Fruit fly (Drosophila melanogaster) whole organism, prepupa: Measurements from ENCODE around the gene cup.

Experiments
- Blimp-1 ChIP-seq: fragments of 200-800 bp; sonication (Bioruptor generic); optimal IDR thresholded peaks from 3 replicates; lab custom pipeline; 2017; ENCODE audit warnings: missing biosample characterization, missing genetic modification characterization, mild to moderate bottlenecking, moderate library complexity, missing genetic modification reagents
- CG10631 ChIP-seq: fragments of 200-800 bp; sonication (Bioruptor generic); optimal IDR thresholded peaks from 2 replicates; lab custom pipeline; 2016; ENCODE audit warnings: missing biosample characterization, missing genetic modification characterization
- CG11294 ChIP-seq: fragments of 200-800 bp; sonication (Bioruptor generic); IDR thresholded peaks from 2 replicates; pipeline ENCODE4 v1.3.6; 2022; ENCODE audit warnings: missing biosample characterization, missing genetic modification characterization
- CG11902 ChIP-seq: fragments of 200-800 bp; sonication (Bioruptor generic); optimal IDR thresholded peaks from 3 replicates; lab custom pipeline; 2016; ENCODE audit warnings: missing biosample characterization, missing genetic modification characterization
- CG15336 ChIP-seq: fragments of 200-800 bp; sonication (Bioruptor generic); IDR thresholded peaks from 2 replicates; pipeline ENCODE4 v1.3.6; 2022; ENCODE audit warnings: missing biosample characterization, missing genetic modification characterization
- CG1621 ChIP-seq: fragments of 200-800 bp; sonication (Bioruptor generic); optimal IDR thresholded peaks from 3 replicates; lab custom pipeline; 2018; ENCODE audit warnings: missing biosample characterization, mild to moderate bottlenecking, missing genetic modification characterization
- CG16779 ChIP-seq: fragments of 200-800 bp; sonication (Bioruptor generic); optimal IDR thresholded peaks from 3 replicates; lab custom pipeline; 2017; ENCODE audit warnings: missing biosample characterization, mild to moderate bottlenecking, missing genetic modification characterization
- CG31627 ChIP-seq: fragments of 200-800 bp; sonication (Bioruptor generic); optimal IDR thresholded peaks from 3 replicates; lab custom pipeline; 2016; ENCODE audit warnings: missing biosample characterization, missing genetic modification characterization
- CG32006 ChIP-seq: fragments of 200-800 bp; sonication (Bioruptor generic); optimal IDR thresholded peaks from 3 replicates; lab custom pipeline; 2017; ENCODE audit warnings: missing biosample characterization, mild to moderate bottlenecking, missing genetic modification characterization
- CG34406 ChIP-seq: fragments of 200-800 bp; sonication (Bioruptor generic); optimal IDR thresholded peaks from 3 replicates; lab custom pipeline; 2016; ENCODE audit warnings: missing biosample characterization, missing genetic modification characterization
- CG3919 ChIP-seq: fragments of 200-800 bp; sonication (Bioruptor generic); optimal IDR thresholded peaks from 3 replicates; lab custom pipeline; 2016; ENCODE audit warnings: missing biosample characterization, missing genetic modification characterization
- CG4318 ChIP-seq: fragments of 200-800 bp; sonication (Bioruptor generic); optimal IDR thresholded peaks from 3 replicates; lab custom pipeline; 2017; ENCODE audit warnings: missing biosample characterization, mild to moderate bottlenecking, missing genetic modification characterization
- CG6163 ChIP-seq: fragments of 200-800 bp; sonication (Bioruptor generic); IDR thresholded peaks from 3 replicates; pipeline ENCODE4 v1.3.6; 2022; ENCODE audit warnings: missing biosample characterization, missing genetic modification characterization
- CG6276 ChIP-seq: fragments of 200-800 bp; sonication (Bioruptor generic); optimal IDR thresholded peaks from 2 replicates; lab custom pipeline; 2017; ENCODE audit warnings: missing biosample characterization, mild to moderate bottlenecking, missing genetic modification characterization
- CG6792 ChIP-seq: fragments of 200-800 bp; sonication (Bioruptor generic); optimal IDR thresholded peaks from 3 replicates; lab custom pipeline; 2016; ENCODE audit warnings: missing biosample characterization, missing genetic modification characterization
- CG6854 ChIP-seq: fragments of 200-800 bp; sonication (Bioruptor generic); optimal IDR thresholded peaks from 2 replicates; lab custom pipeline; 2017; ENCODE audit warnings: missing biosample characterization, mild to moderate bottlenecking, missing genetic modification characterization
- CG8119 ChIP-seq: fragments of 200-800 bp; sonication (Bioruptor generic); IDR thresholded peaks from 3 replicates; pipeline ENCODE4 v1.3.6; 2022; ENCODE audit warnings: missing biosample characterization, missing genetic modification characterization
- CG8319 ChIP-seq: fragments of 200-800 bp; sonication (Bioruptor generic); optimal IDR thresholded peaks from 3 replicates; lab custom pipeline; 2016; ENCODE audit warnings: missing biosample characterization, missing genetic modification characterization
- CG8632 ChIP-seq: fragments of 200-800 bp; sonication (Bioruptor generic); optimal IDR thresholded peaks from 3 replicates; lab custom pipeline; 2016; ENCODE audit warnings: missing biosample characterization, missing genetic modification characterization
- Eip75B ChIP-seq: fragments of 200-800 bp; sonication (Bioruptor generic); optimal IDR thresholded peaks from 3 replicates; lab custom pipeline; 2016; ENCODE audit warnings: missing biosample characterization, missing genetic modification characterization
- Eip78C ChIP-seq: fragments of 200-800 bp; sonication (Bioruptor generic); peaks from one replicate; lab custom pipeline; 2016; ENCODE audit warnings: missing biosample characterization, missing genetic modification characterization
- Eip93F ChIP-seq: fragments of 200-800 bp; sonication (Bioruptor generic); optimal IDR thresholded peaks from 2 replicates; lab custom pipeline; 2016; ENCODE audit warnings: missing biosample characterization, mild to moderate bottlenecking, missing genetic modification characterization
- Ets21C ChIP-seq: fragments of 200-800 bp; sonication (Bioruptor generic); optimal IDR thresholded peaks from 3 replicates; lab custom pipeline; 2016; ENCODE audit warnings: missing biosample characterization, missing genetic modification characterization
- Ets96B ChIP-seq: fragments of 200-800 bp; optimal IDR thresholded peaks from 2 replicates; lab custom pipeline; 2019; ENCODE audit warnings: missing biosample characterization, mild to moderate bottlenecking, missing genetic modification characterization, moderate library complexity
- Hr38 ChIP-seq: sonication (Bioruptor generic); optimal IDR thresholded peaks from 2 replicates; lab custom pipeline; 2016; ENCODE audit warnings: missing biosample characterization, missing genetic modification characterization
- Hr39 ChIP-seq: fragments of 200-800 bp; sonication (Bioruptor generic); optimal IDR thresholded peaks from 2 replicates; lab custom pipeline; 2016; ENCODE audit warnings: missing biosample characterization, missing genetic modification characterization
- Lpt ChIP-seq: fragments of 200-800 bp; sonication (Bioruptor generic); optimal IDR thresholded peaks from 3 replicates; lab custom pipeline; 2016; ENCODE audit warnings: missing biosample characterization, missing genetic modification characterization
- OdsH ChIP-seq: fragments of 200-800 bp; sonication (Bioruptor generic); optimal IDR thresholded peaks from 3 replicates; lab custom pipeline; 2016; ENCODE audit warnings: missing biosample characterization, missing genetic modification characterization
- Smox ChIP-seq: fragments of 200-800 bp; sonication (Bioruptor generic); optimal IDR thresholded peaks from 3 replicates; lab custom pipeline; 2016; ENCODE audit warnings: missing biosample characterization, missing genetic modification characterization
- Sox102F ChIP-seq: fragments of 200-800 bp; sonication (Bioruptor generic); optimal IDR thresholded peaks from 2 replicates; lab custom pipeline; 2016; ENCODE audit warnings: missing biosample characterization, mild to moderate bottlenecking, missing genetic modification characterization
- Sox14 ChIP-seq: fragments of 200-800 bp; sonication (Bioruptor generic); optimal IDR thresholded peaks from 3 replicates; lab custom pipeline; 2016; ENCODE audit warnings: missing biosample characterization, missing genetic modification characterization
- acj6 ChIP-seq: fragments of 200-800 bp; sonication (Bioruptor generic); optimal IDR thresholded peaks from 3 replicates; lab custom pipeline; 2016; ENCODE audit warnings: missing biosample characterization, missing genetic modification characterization
- cyc ChIP-seq: fragments of 200-800 bp; sonication (Bioruptor generic); optimal IDR thresholded peaks from 3 replicates; lab custom pipeline; 2016; ENCODE audit warnings: missing biosample characterization, missing genetic modification characterization
- dac ChIP-seq: fragments of 200-800 bp; sonication (Bioruptor generic); optimal IDR thresholded peaks from 2 replicates; lab custom pipeline; 2017; ENCODE audit warnings: missing biosample characterization, mild to moderate bottlenecking, missing genetic modification characterization
- dsx ChIP-seq: fragments of 200-800 bp; optimal IDR thresholded peaks from 3 replicates; lab custom pipeline; 2019; ENCODE audit warnings: missing biosample characterization, mild to moderate bottlenecking, missing genetic modification characterization, moderate library complexity; ENCODE audit not compliant: poor library complexity, severe bottlenecking
- eg ChIP-seq: fragments of 200-800 bp; sonication (Bioruptor generic); IDR thresholded peaks from 3 replicates; pipeline ENCODE4 v1.3.6; 2022; ENCODE audit warnings: missing biosample characterization, missing genetic modification characterization
- esn ChIP-seq: fragments of 200-800 bp; sonication (Bioruptor generic); optimal IDR thresholded peaks from 2 replicates; lab custom pipeline; 2016; ENCODE audit warnings: missing biosample characterization, mild to moderate bottlenecking, missing genetic modification characterization, moderate library complexity
- fd59A ChIP-seq: fragments of 200-800 bp; sonication (Bioruptor generic); optimal IDR thresholded peaks from 2 replicates; lab custom pipeline; 2017; ENCODE audit warnings: missing biosample characterization, mild to moderate bottlenecking, missing genetic modification characterization, missing genetic modification reagents
- fd85E ChIP-seq: fragments of 200-800 bp; sonication (Bioruptor generic); optimal IDR thresholded peaks from 3 replicates; lab custom pipeline; 2016; ENCODE audit warnings: missing biosample characterization, missing genetic modification characterization
- net ChIP-seq: fragments of 200-800 bp; sonication (Bioruptor generic); optimal IDR thresholded peaks from 3 replicates; lab custom pipeline; 2016; ENCODE audit warnings: missing biosample characterization, missing genetic modification characterization
- pdm3 ChIP-seq: fragments of 200-800 bp; sonication (Bioruptor generic); optimal IDR thresholded peaks from 3 replicates; lab custom pipeline; 2016; ENCODE audit warnings: missing biosample characterization, missing genetic modification characterization
- salr ChIP-seq, 2 experiments: fragments of 200-800 bp; sonication (Bioruptor generic); optimal IDR thresholded peaks; 3 replicates each; lab custom pipeline; 2016 to 2018; ENCODE audit warnings: missing biosample characterization in 2 of 2, missing genetic modification characterization in 2 of 2, mild to moderate bottlenecking in 1 of 2
- spab ChIP-seq: fragments of 200-800 bp; sonication (Bioruptor generic); optimal IDR thresholded peaks from 2 replicates; lab custom pipeline; 2017; ENCODE audit warnings: missing biosample characterization, mild to moderate bottlenecking, missing genetic modification characterization, missing genetic modification reagents
- ss ChIP-seq, 2 experiments: fragments of 200-800 bp; sonication (Bioruptor generic); optimal IDR thresholded peaks; 2 replicates in 1 of 2; 3 replicates in 1 of 2; lab custom pipeline; 2017 to 2018; ENCODE audit warnings: mild to moderate bottlenecking in 2 of 2, missing biosample characterization in 2 of 2, missing genetic modification characterization in 2 of 2, moderate library complexity in 1 of 2
- svp ChIP-seq: fragments of 200-800 bp; sonication (Bioruptor generic); peaks from one replicate; lab custom pipeline; 2016; ENCODE audit warnings: missing biosample characterization, missing genetic modification characterization
- topi ChIP-seq: fragments of 200-800 bp; sonication (Bioruptor generic); optimal IDR thresholded peaks from 3 replicates; lab custom pipeline; 2016; ENCODE audit warnings: missing biosample characterization, missing genetic modification characterization
- vri ChIP-seq: fragments of 200-800 bp; sonication (Bioruptor generic); optimal IDR thresholded peaks from 3 replicates; lab custom pipeline; 2016; ENCODE audit warnings: missing biosample characterization, mild to moderate bottlenecking, missing genetic modification characterization

The cup gene

DNA sequence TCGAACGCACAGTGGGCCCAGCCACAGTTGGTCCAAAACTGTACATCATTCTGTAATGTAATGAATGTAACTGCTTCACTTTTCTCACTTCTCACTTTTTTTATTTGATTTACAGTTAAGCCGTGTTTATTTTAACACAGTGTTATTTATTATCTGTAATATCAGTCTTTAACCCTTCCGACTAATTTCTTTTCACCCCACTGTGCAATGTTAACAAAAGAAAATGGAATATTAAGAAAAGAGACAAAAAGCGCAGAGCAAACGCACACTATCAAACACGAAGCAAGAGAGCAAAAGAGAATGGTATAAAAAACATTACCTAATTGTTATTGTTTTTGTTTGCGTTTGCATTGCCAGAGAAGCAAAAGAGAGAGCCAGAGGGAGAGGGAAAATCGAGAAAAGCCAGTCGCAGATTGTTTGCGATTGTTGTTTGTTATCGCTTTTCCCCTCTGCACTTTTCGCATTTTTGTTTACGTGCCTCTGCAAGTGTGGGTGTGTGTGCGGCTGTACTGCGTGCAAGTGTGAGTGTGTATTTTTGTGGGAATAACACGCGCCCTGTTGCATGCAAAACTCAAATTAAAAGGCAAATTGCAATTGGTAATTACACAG lies 16.3 kb upstream of the cup start (continued):
- TF ChIP-seq CG1621 (tag; lab: Kevin White, UChicago), result peak; percentile 90
- TF ChIP-seq eg (GFP tag; lab: Robert Waterston, UW), result peak; percentile 99
- peak; percentile 76 for TF ChIP-seq CG6854 (GFP tag; lab: Kevin White, UChicago)
- TF ChIP-seq Ets21C (GFP tag; lab: Kevin White, UChicago), result peak; percentile 92
- peak; percentile 56 for TF ChIP-seq Eip93F
- TF ChIP-seq CG11902, result peak; percentile 77
- peak; percentile 97 for TF ChIP-seq Sox102F (GFP tag; lab: Kevin White, UChicago)
- peak; percentile 84 for TF ChIP-seq CG8319 (GFP tag; lab: Kevin White, UChicago)
- TF ChIP-seq CG11294 (GFP tag; lab: Robert Waterston, UW), result peak; percentile 96
- peak; percentile 96 for TF ChIP-seq CG6163 (GFP tag; lab: Robert Waterston, UW)
- TF ChIP-seq Blimp-1, result peak; percentile 77
- peak; percentile 98 for TF ChIP-seq vri (GFP tag; lab: Kevin White, UChicago)
- peak; percentile 89 for TF ChIP-seq Hr38 (GFP tag; lab: Kevin White, UChicago)
- TF ChIP-seq fd59A (GFP tag; lab: Kevin White, UChicago), result peak; percentile 73
- peak; percentile 93 for TF ChIP-seq fd85E (GFP tag; lab: Kevin White, UChicago)

DNA sequence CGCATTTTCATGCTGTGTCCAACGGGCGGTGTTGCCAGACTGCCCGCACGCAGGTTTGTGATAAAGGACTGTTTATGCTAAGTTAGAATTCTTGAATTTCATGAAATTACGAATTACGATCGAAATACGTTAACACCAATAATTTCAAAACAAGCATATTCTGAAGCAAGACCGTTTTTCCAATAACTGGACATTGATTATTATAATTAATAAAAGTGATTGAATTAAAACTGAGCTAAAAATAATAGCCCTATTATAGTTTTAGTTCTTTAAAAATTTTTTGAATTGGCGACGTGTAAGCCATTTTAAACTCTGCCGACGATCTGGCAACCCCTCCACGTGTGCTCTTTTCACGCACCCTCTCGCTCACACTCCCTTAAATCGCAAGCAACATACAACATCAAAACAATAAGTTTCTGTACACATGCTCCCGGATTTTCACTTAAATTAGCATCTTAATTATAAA lies 15.3 kb upstream of the cup start:
- TF ChIP-seq CG6792 (peak; percentile 90), CG1621 (tag; lab: Kevin White, UChicago) (peak; percentile 89), salr (GFP tag; optimal IDR thresholded peaks at IDR 0.05; lab: Kevin White, UChicago) (peak; percentile 81 to 97), CG4318 (GFP tag; lab: Kevin White, UChicago) (peak; percentile 97), esn (GFP tag; lab: Kevin White, UChicago) (peak; percentile 96), CG11294 (GFP tag; lab: Robert Waterston, UW) (peak; percentile 91), CG16779 (tag; lab: Kevin White, UChicago) (peak; percentile 88), spab (GFP tag; lab: Kevin White, UChicago) (peak; percentile 88), Ets21C (GFP tag; lab: Kevin White, UChicago) (peak; percentile 90), Hr39 (peak; percentile 91), CG34406 (GFP tag; lab: Kevin White, UChicago) (peak; percentile 92), Blimp-1 (peak; percentile 73), CG8119 (GFP tag; lab: Robert Waterston, UW) (peak; percentile 97), Eip93F (peak; percentile 80), Ets96B (tag; lab: Kevin White, UChicago) (peak; percentile 93), CG8632 (GFP tag; lab: Kevin White, UChicago) (peak; percentile 91), fd59A (GFP tag; lab: Kevin White, UChicago) (peak; percentile 91), CG3919 (GFP tag; lab: Kevin White, UChicago) (peak; percentile 94), pdm3 (GFP tag; lab: Kevin White, UChicago) (no peak), cyc (GFP tag; lab: Kevin White, UChicago) (peak; percentile 92), CG31627 (peak; percentile 94), CG10631 (GFP tag; lab: Kevin White, UChicago) (peak; percentile 97), Sox14 (GFP tag; lab: Kevin White, UChicago) (peak; percentile 96), svp (peak; percentile 97), acj6 (GFP tag; lab: Kevin White, UChicago) (peak; percentile 96), Eip75B (GFP tag; lab: Kevin White, UChicago) (peak; percentile 95), CG32006 (GFP tag; lab: Kevin White, UChicago) (peak; percentile 98), ss (GFP tag; optimal IDR thresholded peaks at IDR 0.05; lab: Kevin White, UChicago) (peak; percentile 79 to 91), topi (peak; percentile 93), CG8319 (GFP tag; lab: Kevin White, UChicago) (peak; percentile 89), CG15336 (GFP tag; lab: Robert Waterston, UW) (peak; percentile 95), dac (GFP tag; lab: Kevin White, UChicago) (peak; percentile 95), Smox (no peak), CG6276 (GFP tag; lab: Kevin White, UChicago) (no peak), net (GFP tag; lab: Kevin White, UChicago) (peak; percentile 94), eg (GFP tag; lab: Robert Waterston, UW) (peak; percentile 96), Lpt (GFP tag; lab: Kevin White, UChicago) (peak; percentile 94), dsx (GFP tag; lab: Kevin White, UChicago) (peak; percentile 86), OdsH (GFP tag; lab: Kevin White, UChicago) (peak; percentile 97), Eip78C (GFP tag; lab: Kevin White, UChicago) (peak; percentile 98), CG6163 (GFP tag; lab: Robert Waterston, UW) (peak; percentile 93), vri (GFP tag; lab: Kevin White, UChicago) (peak; percentile 78)
